Worm (Caenorhabditis elegans): ENCODE results near the gene sdc-1.
A peak's percentile ranks its signal among the peaks of the same experiment; 100 is the strongest.

sdc-1 gene

DNA sequence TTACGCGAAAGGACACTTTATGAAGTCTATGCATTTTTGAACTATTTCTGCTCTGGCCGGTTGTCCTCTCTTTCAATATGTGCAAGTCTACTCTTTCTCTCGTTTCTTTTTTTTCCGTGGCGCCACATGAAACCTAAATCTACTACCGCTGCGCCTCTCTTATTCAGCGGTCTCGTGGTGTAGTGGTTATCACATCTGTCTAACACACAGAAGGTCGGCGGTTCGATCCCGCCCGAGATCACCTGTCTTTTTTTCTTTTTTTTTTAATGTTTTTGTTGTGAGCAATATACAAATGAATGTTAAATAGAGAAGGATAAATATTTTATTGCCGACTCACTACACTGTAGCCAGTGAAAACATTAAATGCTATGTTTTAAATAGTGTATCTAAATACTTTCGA, 22.6 kb downstream of the sdc-1 start:
- no peak for TF ChIP-seq peb-1 (tag; optimal IDR thresholded peaks at IDR 0.05)
- no peak for TF ChIP-seq lin-39 (tag; optimal IDR thresholded peaks at IDR 0.05)
- TF ChIP-seq unc-39 (tag; optimal IDR thresholded peaks at IDR 0.05) = no peak
- peak; percentile 51 for TF ChIP-seq gmeb-1 (tag; optimal IDR thresholded peaks at IDR 0.05)
- no peak for TF ChIP-seq nhr-77 (tag; optimal IDR thresholded peaks at IDR 0.05)
- TF ChIP-seq crh-2 (tag; optimal IDR thresholded peaks at IDR 0.05) = peak; percentile 67
- TF ChIP-seq sma-3 (GFP tag; optimal IDR thresholded peaks at IDR 0.05) = peak; percentile 45
- TF ChIP-seq sma-9 (GFP tag; optimal IDR thresholded peaks at IDR 0.05) = peak; percentile 69
- TF ChIP-seq sma-9 (tag; optimal IDR thresholded peaks at IDR 0.05) = no peak
- TF ChIP-seq lin-11 (tag; optimal IDR thresholded peaks at IDR 0.05) = peak; percentile 26
- no peak for TF ChIP-seq ama-1 (optimal IDR thresholded peaks at IDR 0.05)
- peak; percentile 18 for TF ChIP-seq snpc-4 (tag; optimal IDR thresholded peaks at IDR 0.05)
- TF ChIP-seq aly-2 (tag; optimal IDR thresholded peaks at IDR 0.05) = no peak
- TF ChIP-seq fos-1 (tag; optimal IDR thresholded peaks at IDR 0.05) = peak; percentile 34
- peak; percentile 14 for TF ChIP-seq ceh-82 (tag; optimal IDR thresholded peaks at IDR 0.05)
- TF ChIP-seq lin-13 (GFP tag; optimal IDR thresholded peaks at IDR 0.05) = peak; percentile 64
- no peak for TF ChIP-seq nhr-23 (tag; optimal IDR thresholded peaks at IDR 0.05)
- TF ChIP-seq nhr-21 (tag; optimal IDR thresholded peaks at IDR 0.05) = peak; percentile 14
- no peak for TF ChIP-seq mbf-1 (tag; optimal IDR thresholded peaks at IDR 0.05)
- TF ChIP-seq egl-27 (tag; optimal IDR thresholded peaks at IDR 0.05) = peak; percentile 35
- no peak for TF ChIP-seq elt-3 (tag; optimal IDR thresholded peaks at IDR 0.05)
- no peak for TF ChIP-seq nhr-12 (tag; optimal IDR thresholded peaks at IDR 0.05)
- TF ChIP-seq blmp-1 (tag; optimal IDR thresholded peaks at IDR 0.05; ENCODE audit: insufficient read depth) = no peak
- no peak for TF ChIP-seq nhr-10 (tag; optimal IDR thresholded peaks at IDR 0.05)
- TF ChIP-seq ZK546.5 (tag; optimal IDR thresholded peaks at IDR 0.05) = no peak
- TF ChIP-seq R02D3.7 (tag; optimal IDR thresholded peaks at IDR 0.05) = no peak
- no peak for TF ChIP-seq zag-1 (tag; optimal IDR thresholded peaks at IDR 0.05)
- no peak for TF ChIP-seq ztf-1 (GFP tag; conservative IDR thresholded peaks at IDR 0.05)
- peak; percentile 21 for TF ChIP-seq mab-5 (tag; optimal IDR thresholded peaks at IDR 0.05)
- TF ChIP-seq Y55F3AM.14 (GFP tag; optimal IDR thresholded peaks at IDR 0.05) = no peak
- peak; percentile 31 for TF ChIP-seq C34F6.9 (tag; optimal IDR thresholded peaks at IDR 0.05)
- no peak for TF ChIP-seq elt-1 (tag; optimal IDR thresholded peaks at IDR 0.05)
- TF ChIP-seq nhr-25 (tag; optimal IDR thresholded peaks at IDR 0.05) = peak; percentile 16
- no peak for TF ChIP-seq unc-62 (GFP tag; optimal IDR thresholded peaks at IDR 0.05)
- peak; percentile 57 for TF ChIP-seq F13H6.1 (tag; optimal IDR thresholded peaks at IDR 0.05)
- no peak for TF ChIP-seq alr-1 (tag; optimal IDR thresholded peaks at IDR 0.05)
- TF ChIP-seq nhr-11 (tag; optimal IDR thresholded peaks at IDR 0.05) = no peak
- peak; percentile 15 to 51 for TF ChIP-seq lsy-2 (tag; optimal IDR thresholded peaks at IDR 0.05)
- TF ChIP-seq ceh-16 (tag; optimal IDR thresholded peaks at IDR 0.05) = no peak
- TF ChIP-seq nhr-237 (tag; optimal IDR thresholded peaks at IDR 0.05) = no peak
- TF ChIP-seq mdl-1 (tag; optimal IDR thresholded peaks at IDR 0.05) = peak in 1 of 2 experiments; percentile 8
- peak; percentile 15 for TF ChIP-seq ztf-4 (tag; optimal IDR thresholded peaks at IDR 0.05)
- peak; percentile 66 for TF ChIP-seq nhr-129 (tag; optimal IDR thresholded peaks at IDR 0.05)
- no peak for TF ChIP-seq dmd-4 (tag; optimal IDR thresholded peaks at IDR 0.05)
- no peak for TF ChIP-seq ztf-11 (tag; optimal IDR thresholded peaks at IDR 0.05)
- TF ChIP-seq skn-1 (tag; optimal IDR thresholded peaks at IDR 0.05) = no peak
- TF ChIP-seq unc-55 (GFP tag; optimal IDR thresholded peaks at IDR 0.05) = peak; percentile 70
- no peak for TF ChIP-seq nhr-6 (tag; optimal IDR thresholded peaks at IDR 0.05)
- TF ChIP-seq sem-4 (tag; optimal IDR thresholded peaks at IDR 0.05) = no peak

All from whole organism, L2 larva.